Fruit fly (Drosophila melanogaster) whole organism, prepupa: ENCODE data around the gene CG43645.

Experiments
- Blimp-1 ChIP-seq: fragments of 200-800 bp; sonication (Bioruptor generic); optimal IDR thresholded peaks from 3 replicates; lab custom pipeline; 2017; ENCODE audit warnings: missing biosample characterization, missing genetic modification characterization, mild to moderate bottlenecking, moderate library complexity, missing genetic modification reagents
- CG16779 ChIP-seq: fragments of 200-800 bp; sonication (Bioruptor generic); optimal IDR thresholded peaks from 3 replicates; lab custom pipeline; 2017; ENCODE audit warnings: missing biosample characterization, mild to moderate bottlenecking, missing genetic modification characterization
- CG3032 ChIP-seq: fragments of 200-800 bp; optimal IDR thresholded peaks from 2 replicates; lab custom pipeline; 2019; ENCODE audit warnings: missing biosample characterization, mild to moderate bottlenecking, missing genetic modification characterization, moderate library complexity
- CG32006 ChIP-seq: fragments of 200-800 bp; sonication (Bioruptor generic); optimal IDR thresholded peaks from 3 replicates; lab custom pipeline; 2017; ENCODE audit warnings: missing biosample characterization, mild to moderate bottlenecking, missing genetic modification characterization
- CG3919 ChIP-seq: fragments of 200-800 bp; sonication (Bioruptor generic); optimal IDR thresholded peaks from 3 replicates; lab custom pipeline; 2016; ENCODE audit warnings: missing biosample characterization, missing genetic modification characterization
- CG6792 ChIP-seq: fragments of 200-800 bp; sonication (Bioruptor generic); optimal IDR thresholded peaks from 3 replicates; lab custom pipeline; 2016; ENCODE audit warnings: missing biosample characterization, missing genetic modification characterization
- CG8119 ChIP-seq: fragments of 200-800 bp; sonication (Bioruptor generic); IDR thresholded peaks from 3 replicates; pipeline ENCODE4 v1.3.6; 2022; ENCODE audit warnings: missing biosample characterization, missing genetic modification characterization
- Hr38 ChIP-seq: sonication (Bioruptor generic); optimal IDR thresholded peaks from 2 replicates; lab custom pipeline; 2016; ENCODE audit warnings: missing biosample characterization, missing genetic modification characterization
- Lpt ChIP-seq: fragments of 200-800 bp; sonication (Bioruptor generic); optimal IDR thresholded peaks from 3 replicates; lab custom pipeline; 2016; ENCODE audit warnings: missing biosample characterization, missing genetic modification characterization
- Smox ChIP-seq: fragments of 200-800 bp; sonication (Bioruptor generic); optimal IDR thresholded peaks from 3 replicates; lab custom pipeline; 2016; ENCODE audit warnings: missing biosample characterization, missing genetic modification characterization
- Sox102F ChIP-seq: fragments of 200-800 bp; sonication (Bioruptor generic); optimal IDR thresholded peaks from 2 replicates; lab custom pipeline; 2016; ENCODE audit warnings: missing biosample characterization, mild to moderate bottlenecking, missing genetic modification characterization
- eg ChIP-seq: fragments of 200-800 bp; sonication (Bioruptor generic); IDR thresholded peaks from 3 replicates; pipeline ENCODE4 v1.3.6; 2022; ENCODE audit warnings: missing biosample characterization, missing genetic modification characterization
- fkh ChIP-seq: fragments of 200-800 bp; sonication (Bioruptor generic); optimal IDR thresholded peaks from 3 replicates; lab custom pipeline; 2017; ENCODE audit warnings: missing biosample characterization, mild to moderate bottlenecking, missing genetic modification characterization, moderate library complexity
- pdm3 ChIP-seq: fragments of 200-800 bp; sonication (Bioruptor generic); optimal IDR thresholded peaks from 3 replicates; lab custom pipeline; 2016; ENCODE audit warnings: missing biosample characterization, missing genetic modification characterization

dm6 chr2L:17485457-17485856, at the start of gene CG43645, which contains the start of gene CG43221:
- TF ChIP-seq CG6792 (no peak), Hr38 (GFP tag; lab: Kevin White, UChicago) (no peak), CG8119 (no peak), CG16779 (tag; lab: Kevin White, UChicago) (no peak), Lpt (GFP tag; lab: Kevin White, UChicago) (no peak), fkh (no peak), eg (GFP tag; lab: Robert Waterston, UW) (no peak), Blimp-1 (GFP tag; lab: Kevin White, UChicago) (no peak), CG3032 (tag; lab: Kevin White, UChicago) (no peak), CG3919 (GFP tag; lab: Kevin White, UChicago) (no peak), CG32006 (GFP tag; lab: Kevin White, UChicago) (no peak), Sox102F (no peak), Smox (no peak), pdm3 (no peak)
